Fruit fly (Drosophila melanogaster) whole organism, embryonic: Measurements from ENCODE around the gene spdo.

Source experiments
- Adf1 ChIP-seq: fragments of 200-800 bp; sonication (Bioruptor generic); IDR thresholded peaks from 2 replicates; pipeline ENCODE4 v1.3.6; 2022; ENCODE audit warnings: missing biosample characterization, missing genetic modification characterization
- Aef1 ChIP-seq: fragments of 200-800 bp; sonication (Bioruptor generic); IDR thresholded peaks from 3 replicates; pipeline ENCODE4 v1.3.6; 2022; ENCODE audit warnings: missing biosample characterization, missing genetic modification characterization
- B-H1 ChIP-seq: fragments of 200-800 bp; sonication (Bioruptor generic); IDR thresholded peaks from 3 replicates; pipeline ENCODE4 v1.3.6; 2022; ENCODE audit warnings: missing biosample characterization, missing genetic modification characterization
- C15 ChIP-seq: fragments of 200-800 bp; sonication (Bioruptor generic); IDR thresholded peaks from 3 replicates; pipeline ENCODE4 v1.3.6; 2022; ENCODE audit warnings: missing biosample characterization, missing genetic modification characterization
- CG12744 ChIP-seq: fragments of 200-800 bp; sonication (Bioruptor generic); optimal IDR thresholded peaks from 2 replicates; lab custom pipeline; 2016; ENCODE audit warnings: missing biosample characterization, missing genetic modification characterization
- CG13296 ChIP-seq: fragments of 200-800 bp; sonication (Bioruptor generic); optimal IDR thresholded peaks from 3 replicates; lab custom pipeline; 2018; ENCODE audit warnings: missing biosample characterization, mild to moderate bottlenecking, missing genetic modification characterization
- CG13424 ChIP-seq: fragments of 200-800 bp; sonication (Bioruptor generic); optimal IDR thresholded peaks from 2 replicates; lab custom pipeline; 2019; ENCODE audit warnings: missing biosample characterization, mild to moderate bottlenecking, missing genetic modification characterization, moderate library complexity
- CG13894 ChIP-seq: fragments of 200-800 bp; sonication (Bioruptor generic); optimal IDR thresholded peaks from 3 replicates; lab custom pipeline; 2018; ENCODE audit warnings: missing biosample characterization, mild to moderate bottlenecking, missing genetic modification characterization, moderate library complexity
- CG14050 ChIP-seq: fragments of 200-800 bp; sonication (Bioruptor generic); IDR thresholded peaks from 3 replicates; pipeline ENCODE4 v1.3.6; 2022; ENCODE audit warnings: missing biosample characterization, missing genetic modification characterization
- CG1603 ChIP-seq: fragments of 200-800 bp; sonication (Bioruptor generic); optimal IDR thresholded peaks from 2 replicates; lab custom pipeline; 2019; ENCODE audit warnings: missing biosample characterization, mild to moderate bottlenecking, missing genetic modification characterization, moderate library complexity
- CG16779 ChIP-seq: fragments of 200-800 bp; sonication (Bioruptor generic); IDR thresholded peaks from 2 replicates; pipeline ENCODE4 v1.3.6; 2022; ENCODE audit warnings: missing biosample characterization, missing genetic modification characterization
- CG17186 ChIP-seq: fragments of 200-800 bp; sonication (Bioruptor generic); optimal IDR thresholded peaks from 3 replicates; lab custom pipeline; 2017; ENCODE audit warnings: missing biosample characterization, missing genetic modification reagents, missing genetic modification characterization
- CG17829 ChIP-seq: fragments of 200-800 bp; optimal IDR thresholded peaks from 2 replicates; lab custom pipeline; 2019; ENCODE audit warnings: missing biosample characterization, mild to moderate bottlenecking, missing genetic modification characterization, moderate library complexity
- CG18011 ChIP-seq: fragments of 200-800 bp; sonication (Bioruptor generic); optimal IDR thresholded peaks from 2 replicates; lab custom pipeline; 2017; ENCODE audit warnings: missing biosample characterization, missing genetic modification characterization, mild to moderate bottlenecking, moderate library complexity, missing genotype
- CG18476 ChIP-seq: fragments of 200-800 bp; sonication (Bioruptor generic); optimal IDR thresholded peaks from 2 replicates; lab custom pipeline; 2016; ENCODE audit warnings: missing biosample characterization, mild to moderate bottlenecking, missing genetic modification characterization
- CG2120 ChIP-seq: fragments of 200-800 bp; sonication (Bioruptor generic); optimal IDR thresholded peaks from 3 replicates; lab custom pipeline; 2016; ENCODE audit warnings: missing biosample characterization, missing genetic modification characterization
- CG2199 ChIP-seq: fragments of 200-800 bp; sonication (Bioruptor generic); IDR thresholded peaks from 3 replicates; pipeline ENCODE4 v1.3.6; 2022; ENCODE audit warnings: missing biosample characterization, missing genetic modification characterization
- CG2678 ChIP-seq: fragments of 200-800 bp; sonication (Bioruptor generic); optimal IDR thresholded peaks from 3 replicates; lab custom pipeline; 2019; ENCODE audit warnings: missing biosample characterization, mild to moderate bottlenecking, missing genetic modification characterization, moderate library complexity
- CG4617 ChIP-seq: fragments of 200-800 bp; sonication (Bioruptor generic); optimal IDR thresholded peaks from 3 replicates; lab custom pipeline; 2016; ENCODE audit warnings: missing biosample characterization, missing genetic modification characterization, borderline replicate concordance
- CG4854 ChIP-seq: fragments of 200-800 bp; sonication (Bioruptor generic); optimal IDR thresholded peaks from 2 replicates; lab custom pipeline; 2016; ENCODE audit warnings: missing biosample characterization, missing genetic modification characterization, inconsistent platforms
- CG9727 ChIP-seq: fragments of 200-800 bp; sonication (Bioruptor generic); optimal IDR thresholded peaks from 3 replicates; lab custom pipeline; 2017; ENCODE audit warnings: missing biosample characterization, mild to moderate bottlenecking, missing genetic modification characterization
- CG9817 ChIP-seq: fragments of 200-800 bp; sonication (Bioruptor generic); optimal IDR thresholded peaks from 2 replicates; lab custom pipeline; 2018; ENCODE audit warnings: missing biosample characterization, mild to moderate bottlenecking, missing genetic modification characterization, moderate library complexity
- Dad ChIP-seq: fragments of 200-800 bp; sonication (Bioruptor generic); optimal IDR thresholded peaks from 3 replicates; lab custom pipeline; 2016; ENCODE audit warnings: missing biosample characterization, missing genetic modification characterization
- Dfd ChIP-seq, 2 experiments: fragments of >200 bp; optimal IDR thresholded peaks; 2 replicates each; lab custom pipeline; 2017; ENCODE audit warnings: missing biosample characterization in 2 of 2, missing genetic modification characterization in 2 of 2
- Jarid2 ChIP-seq: fragments of 200-800 bp; sonication (Bioruptor generic); optimal IDR thresholded peaks from 3 replicates; lab custom pipeline; 2017; ENCODE audit warnings: mild to moderate bottlenecking, missing biosample characterization, missing genetic modification reagents, missing genetic modification characterization
- Lim3 ChIP-seq: fragments of 200-800 bp; sonication (Bioruptor generic); IDR thresholded peaks from 2 replicates; pipeline ENCODE4 v1.3.6; 2022; ENCODE audit warnings: missing biosample characterization, missing genetic modification characterization
- Lpt ChIP-seq: fragments of >200 bp; optimal IDR thresholded peaks from 2 replicates; lab custom pipeline; 2018; ENCODE audit warnings: missing biosample characterization, missing genetic modification characterization
- MESR4 ChIP-seq: fragments of 200-800 bp; sonication (Bioruptor generic); optimal IDR thresholded peaks from 2 replicates; lab custom pipeline; 2018; ENCODE audit warnings: missing biosample characterization, mild to moderate bottlenecking, missing genetic modification characterization, moderate library complexity
- Nf-YC ChIP-seq: fragments of 200-800 bp; optimal IDR thresholded peaks from 3 replicates; lab custom pipeline; 2019; ENCODE audit warnings: missing biosample characterization, mild to moderate bottlenecking, missing genetic modification characterization, moderate library complexity
- Oaz ChIP-seq: fragments of 200-800 bp; sonication (Bioruptor generic); IDR thresholded peaks from 2 replicates; pipeline ENCODE4 v1.3.6; 2022; ENCODE audit warnings: missing biosample characterization, missing genetic modification characterization
- Ptx1 ChIP-seq: fragments of 200-800 bp; sonication (Bioruptor generic); IDR thresholded peaks from 2 replicates; pipeline ENCODE4 v1.3.6; 2022; ENCODE audit warnings: missing biosample characterization, missing genetic modification characterization
- Rx ChIP-seq: fragments of 200-800 bp; sonication (Bioruptor generic); IDR thresholded peaks from 2 replicates; pipeline ENCODE4 v1.3.6; 2022; ENCODE audit warnings: missing biosample characterization, missing genetic modification characterization
- Ssrp ChIP-seq: fragments of 200-800 bp; sonication (Bioruptor generic); optimal IDR thresholded peaks from 2 replicates; lab custom pipeline; 2018; ENCODE audit warnings: missing biosample characterization, mild to moderate bottlenecking, missing genetic modification characterization, moderate library complexity
- Vsx1 ChIP-seq: fragments of 200-800 bp; sonication (Bioruptor generic); optimal IDR thresholded peaks from 2 replicates; lab custom pipeline; 2017; ENCODE audit warnings: missing biosample characterization, mild to moderate bottlenecking, missing genetic modification characterization, missing genetic modification reagents
- bsh ChIP-seq, 2 experiments: fragments of 200-800 bp; sonication (Bioruptor generic); optimal IDR thresholded peaks; 2 replicates each; lab custom pipeline; 2017 to 2018; ENCODE audit warnings: mild to moderate bottlenecking in 2 of 2, missing biosample characterization in 2 of 2, missing genetic modification characterization in 2 of 2, moderate library complexity in 1 of 2
- chn ChIP-seq: fragments of 200-800 bp; sonication (Bioruptor generic); optimal IDR thresholded peaks from 2 replicates; lab custom pipeline; 2016; ENCODE audit warnings: missing biosample characterization, missing genetic modification characterization
- crc ChIP-seq: fragments of 200-800 bp; sonication (Bioruptor generic); optimal IDR thresholded peaks from 2 replicates; lab custom pipeline; 2016; ENCODE audit warnings: missing biosample characterization, missing genetic modification characterization
- dati ChIP-seq: fragments of 200-800 bp; sonication (Bioruptor generic); IDR thresholded peaks from 2 replicates; pipeline ENCODE4 v1.3.6; 2022; ENCODE audit warnings: missing biosample characterization, missing genetic modification characterization
- dmrt11E ChIP-seq: fragments of 200-800 bp; sonication (Bioruptor generic); optimal IDR thresholded peaks from 3 replicates; lab custom pipeline; 2018; ENCODE audit warnings: missing biosample characterization, mild to moderate bottlenecking, missing genetic modification characterization, moderate library complexity
- emc ChIP-seq: fragments of 200-800 bp; sonication (Bioruptor generic); optimal IDR thresholded peaks from 2 replicates; lab custom pipeline; 2016; ENCODE audit warnings: missing biosample characterization, missing genetic modification characterization
- en ChIP-seq: fragments of 200-800 bp; sonication (Bioruptor generic); optimal IDR thresholded peaks from 2 replicates; lab custom pipeline; 2016; ENCODE audit warnings: missing biosample characterization, missing genetic modification characterization
- ind ChIP-seq: fragments of 200-800 bp; sonication (Bioruptor generic); optimal IDR thresholded peaks from 3 replicates; lab custom pipeline; 2016; ENCODE audit warnings: missing biosample characterization, missing genetic modification characterization
- phol ChIP-seq: fragments of 200-800 bp; sonication (Bioruptor generic); optimal IDR thresholded peaks from 3 replicates; lab custom pipeline; 2018; ENCODE audit warnings: missing biosample characterization, mild to moderate bottlenecking, missing genetic modification characterization, moderate library complexity
- prd ChIP-seq, 3 experiments: fragments of >200 bp in 2 of 3; fragments of 200-800 bp in 1 of 3; sonication (Bioruptor generic) in 1 of 3; optimal IDR thresholded peaks in 2 of 3; IDR thresholded peaks in 1 of 3; 2 replicates in 2 of 3; 3 replicates in 1 of 3; pipeline versions ENCODE4 v1.3.6 to Lab custom; 2017 to 2022; ENCODE audit warnings: missing biosample characterization in 1 of 3, missing genetic modification characterization in 1 of 3
- pros ChIP-seq: fragments of 200-800 bp; sonication (Bioruptor generic); optimal IDR thresholded peaks from 3 replicates; lab custom pipeline; 2019; ENCODE audit warnings: missing biosample characterization, mild to moderate bottlenecking, missing genetic modification characterization, moderate library complexity
- sens-2 ChIP-seq: fragments of 200-800 bp; sonication (Bioruptor generic); IDR thresholded peaks from 2 replicates; pipeline ENCODE4 v1.3.6; 2022; ENCODE audit warnings: missing biosample characterization, missing genetic modification characterization
- unpg ChIP-seq: fragments of 200-800 bp; sonication (Bioruptor generic); optimal IDR thresholded peaks from 3 replicates; lab custom pipeline; 2018; ENCODE audit warnings: missing biosample characterization, mild to moderate bottlenecking, missing genetic modification characterization, moderate library complexity
- yki ChIP-seq: fragments of >200 bp; optimal IDR thresholded peaks from 3 replicates; lab custom pipeline; 2018
- zfh1 ChIP-seq: fragments of 200-800 bp; sonication (Bioruptor generic); IDR thresholded peaks from 3 replicates; pipeline ENCODE4 v1.3.6; 2022; ENCODE audit warnings: missing biosample characterization, missing genetic modification characterization
- zfh2 ChIP-seq: fragments of 200-800 bp; sonication (Bioruptor generic); optimal IDR thresholded peaks from 2 replicates; lab custom pipeline; 2016; ENCODE audit warnings: missing biosample characterization, missing genetic modification characterization

spdo gene

DNA sequence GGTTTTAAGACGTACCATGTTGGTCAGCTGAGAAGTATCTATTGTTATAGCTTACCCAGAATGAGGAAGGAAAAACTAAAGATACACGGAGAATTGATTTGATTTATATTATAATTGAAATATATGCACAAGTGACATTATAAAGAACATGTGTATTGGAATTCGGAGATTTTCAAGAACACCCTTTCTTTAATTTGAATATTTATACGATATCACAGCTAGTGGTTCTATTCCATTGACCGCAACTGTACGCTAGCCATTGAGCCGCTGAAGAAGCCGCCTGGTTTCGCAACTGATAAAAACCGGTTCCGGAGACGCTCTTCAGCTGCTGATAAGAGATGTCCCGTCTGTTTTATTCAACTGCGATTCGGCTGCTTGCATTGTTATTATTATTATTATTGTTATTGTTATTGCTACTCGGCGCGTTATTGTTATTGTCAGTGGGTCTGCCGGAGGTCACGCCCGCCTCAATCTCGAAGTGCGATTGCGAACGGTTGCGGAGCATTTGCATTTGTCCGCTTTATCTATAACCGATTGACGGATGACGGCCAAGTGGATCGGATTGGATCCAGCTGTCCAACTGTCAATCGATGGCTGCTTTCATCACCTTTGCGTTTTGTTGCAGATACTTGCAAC is 14.8 kb upstream of the spdo start (continued):
- TF ChIP-seq C15 (no peak), chn (GFP tag; lab: Kevin White, UChicago) (no peak), dati (no peak), ind (GFP tag; lab: Kevin White, UChicago) (no peak), CG16779 (GFP tag; lab: Robert Waterston, UW) (no peak), CG4854 (GFP tag; lab: Kevin White, UChicago) (no peak), crc (GFP tag; lab: Kevin White, UChicago) (no peak), CG9817 (tag; lab: Kevin White, UChicago) (no peak), CG13296 (GFP tag; lab: Kevin White, UChicago) (peak; percentile 23), CG18011 (no peak), Ptx1 (GFP tag; lab: Robert Waterston, UW) (peak; percentile 42; the same call in 1 of the 2 replicates), unpg (GFP tag; lab: Kevin White, UChicago) (peak; percentile 47), en (GFP tag; lab: Kevin White, UChicago) (no peak), Adf1 (GFP tag; lab: Robert Waterston, UW) (no peak), emc (GFP tag; lab: Kevin White, UChicago) (no peak), CG1603 (peak; percentile 39), MESR4 (GFP tag; lab: Kevin White, UChicago) (no peak), Lpt (no peak), yki (lab: Kevin White, UChicago) (no peak), CG17829 (no peak), CG9727 (GFP tag; lab: Kevin White, UChicago) (peak; percentile 25), CG12744 (GFP tag; lab: Kevin White, UChicago) (no peak), prd (optimal IDR thresholded peaks at IDR 0.05; lab: Kevin White, UChicago) (no peak), prd (GFP tag; IDR thresholded peaks at IDR 0.05; lab: Robert Waterston, UW) (peak; percentile 60), pros (GFP tag; lab: Kevin White, UChicago) (peak; percentile 63), CG17186 (no peak), CG18476 (GFP tag; lab: Kevin White, UChicago) (no peak), CG2678 (tag; lab: Kevin White, UChicago) (peak; percentile 51), zfh1 (GFP tag; lab: Robert Waterston, UW) (no peak; the same call in 2 of the 3 replicates), Lim3 (GFP tag; lab: Robert Waterston, UW) (no peak), bsh (GFP tag; optimal IDR thresholded peaks at IDR 0.05; lab: Kevin White, UChicago) (peak in 1 of 2 experiments; percentile 20), Nf-YC (no peak), dmrt11E (tag; lab: Kevin White, UChicago) (peak; percentile 32), Dad (GFP tag; lab: Kevin White, UChicago) (no peak), sens-2 (GFP tag; lab: Robert Waterston, UW) (no peak), CG2199 (GFP tag; lab: Robert Waterston, UW) (0 out of 3 replicates have a peak, but pooled peaks have one; percentile 45), Rx (GFP tag; lab: Robert Waterston, UW) (no peak), zfh2 (GFP tag; lab: Kevin White, UChicago) (no peak), CG14050 (peak; percentile 18; the same call in 1 of the 3 replicates), Aef1 (GFP tag; lab: Robert Waterston, UW) (no peak), B-H1 (GFP tag; lab: Robert Waterston, UW) (peak; percentile 15; the same call in 1 of the 3 replicates), Dfd (GFP tag; optimal IDR thresholded peaks at IDR 0.05; lab: Kevin White, UChicago) (no peak), Jarid2 (GFP tag; lab: Kevin White, UChicago) (no peak), Ssrp (tag; lab: Kevin White, UChicago) (peak; percentile 21), CG13424 (peak; percentile 41), CG13894 (no peak), Vsx1 (GFP tag; lab: Kevin White, UChicago) (no peak), Oaz (GFP tag; lab: Robert Waterston, UW) (0 out of 2 replicates have a peak, but pooled peaks have one; percentile 8), phol (tag; lab: Kevin White, UChicago) (peak; percentile 44), CG4617 (no peak), CG2120 (GFP tag; lab: Kevin White, UChicago) (peak; percentile 23)
